Worm (Caenorhabditis elegans) whole organism, young adult: ENCODE data around the gene srd-3.

Source experiments
- D2030.7 ChIP-seq: fragments of 200-800 bp; sonication (Bioruptor generic); IDR thresholded peaks from 2 replicates; pipeline ENCODE4 v1.3.6; 2022; ENCODE audit warnings: missing genetic modification reagents, missing genetic modification characterization, missing compliant biosample characterization
- F10E7.11 ChIP-seq: sonication (generic microtip); optimal IDR thresholded peaks from 2 replicates; lab custom pipeline; 2017; ENCODE audit warnings: mild to moderate bottlenecking, missing genetic modification characterization, moderate library complexity, missing compliant biosample characterization
- F33H1.4 ChIP-seq: fragments of 200-800 bp; sonication (Bioruptor generic); IDR thresholded peaks from 2 replicates; pipeline ENCODE4 v1.3.6; 2022; ENCODE audit warnings: missing genetic modification reagents, missing genetic modification characterization, missing compliant biosample characterization
- T07F8.4 ChIP-seq: sonication (generic microtip); optimal IDR thresholded peaks from 2 replicates; lab custom pipeline; 2016; ENCODE audit warnings: mild to moderate bottlenecking, missing genetic modification characterization, moderate library complexity, missing compliant biosample characterization
- Y53G8AR.9 ChIP-seq: fragments of 200-800 bp; sonication (Bioruptor generic); conservative IDR thresholded peaks from 2 replicates; pipeline ENCODE4 v1.3.6; 2022; ENCODE audit warnings: missing genetic modification reagents, missing genetic modification characterization, missing compliant biosample characterization
- Y79H2A.3 ChIP-seq: fragments of 200-800 bp; sonication (Bioruptor generic); conservative IDR thresholded peaks from 2 replicates; pipeline ENCODE4 v1.3.6; 2022; ENCODE audit warnings: missing genetic modification reagents, missing genetic modification characterization, missing compliant biosample characterization
- atf-7 ChIP-seq: sonication (generic microtip); optimal IDR thresholded peaks from 2 replicates; lab custom pipeline; 2017; ENCODE audit warnings: mild to moderate bottlenecking, missing genetic modification characterization, missing compliant biosample characterization
- athp-1 ChIP-seq: sonication (generic microtip); optimal IDR thresholded peaks from 2 replicates; lab custom pipeline; 2017; ENCODE audit warnings: mild to moderate bottlenecking, missing genetic modification characterization, missing compliant biosample characterization
- cebp-1 ChIP-seq, 2 experiments: fragments of 200-800 bp in 1 of 2; sonication (Bioruptor generic) in 1 of 2; sonication (generic microtip) in 1 of 2; IDR thresholded peaks in 1 of 2; optimal IDR thresholded peaks in 1 of 2; 2 replicates each; pipeline versions ENCODE4 v1.3.6 to Lab custom; 2017 to 2022; ENCODE audit warnings: missing compliant biosample characterization in 2 of 2, missing genetic modification characterization in 2 of 2, mild to moderate bottlenecking in 1 of 2, missing genetic modification reagents in 1 of 2, moderate library complexity in 1 of 2
- ceh-100 ChIP-seq: fragments of 200-800 bp; sonication (Bioruptor generic); IDR thresholded peaks from 2 replicates; pipeline ENCODE4 v1.3.6; 2022; ENCODE audit warnings: missing genetic modification reagents, missing genetic modification characterization, missing compliant biosample characterization
- ceh-91 ChIP-seq: fragments of 200-800 bp; sonication (Bioruptor generic); IDR thresholded peaks from 2 replicates; pipeline ENCODE4 v1.3.6; 2022; ENCODE audit warnings: missing genetic modification reagents, missing genetic modification characterization, missing compliant biosample characterization
- efl-1 ChIP-seq: fragments of 150-350 bp; optimal IDR thresholded peaks from 2 replicates; lab custom pipeline; 2014; ENCODE audit warnings: missing biosample characterization, missing genetic modification reagents, missing genetic modification characterization
- egl-44 ChIP-seq: fragments of 200-800 bp; sonication (Bioruptor generic); IDR thresholded peaks from 2 replicates; pipeline ENCODE4 v1.3.6; 2022; ENCODE audit warnings: missing genetic modification reagents, missing genetic modification characterization, missing compliant biosample characterization
- egrh-3 ChIP-seq: fragments of 200-800 bp; sonication (Bioruptor generic); IDR thresholded peaks from 2 replicates; pipeline ENCODE4 v1.3.6; 2022; ENCODE audit warnings: missing genetic modification reagents, missing genetic modification characterization, missing compliant biosample characterization
- hrde-1 ChIP-seq: sonication (generic microtip); optimal IDR thresholded peaks from 2 replicates; lab custom pipeline; 2016; ENCODE audit warnings: missing genetic modification characterization, mild to moderate bottlenecking, missing compliant biosample characterization, moderate library complexity, missing genotype, missing genetic modification reagents, borderline replicate concordance
- let-526 ChIP-seq: fragments of 200-800 bp; sonication (Bioruptor generic); IDR thresholded peaks from 2 replicates; pipeline ENCODE4 v1.3.6; 2022; ENCODE audit warnings: missing genetic modification reagents, missing genetic modification characterization, missing compliant biosample characterization
- lin-54 ChIP-seq: fragments of 200-800 bp; sonication (Bioruptor generic); optimal IDR thresholded peaks from 2 replicates; lab custom pipeline; 2018; ENCODE audit warnings: mild to moderate bottlenecking, missing genetic modification characterization, missing compliant biosample characterization
- madf-10 ChIP-seq: sonication (generic microtip); optimal IDR thresholded peaks from 2 replicates; lab custom pipeline; 2016; ENCODE audit warnings: mild to moderate bottlenecking, missing genetic modification characterization, missing compliant biosample characterization
- mcd-1 ChIP-seq: fragments of 200-800 bp; sonication (Bioruptor generic); IDR thresholded peaks from 2 replicates; pipeline ENCODE4 v1.3.6; 2022; ENCODE audit warnings: missing genetic modification reagents, missing genetic modification characterization, missing compliant biosample characterization
- mes-4 ChIP-seq: sonication (generic microtip); optimal IDR thresholded peaks from 2 replicates; lab custom pipeline; 2016; ENCODE audit warnings: missing genotype, missing genetic modification characterization, missing compliant biosample characterization
- nhr-179 ChIP-seq: sonication (generic microtip); optimal IDR thresholded peaks from 2 replicates; lab custom pipeline; 2016; ENCODE audit warnings: mild to moderate bottlenecking, missing genetic modification characterization, missing compliant biosample characterization
- nhr-27 ChIP-seq: fragments of 200-800 bp; sonication (Bioruptor generic); optimal IDR thresholded peaks from 2 replicates; lab custom pipeline; 2018; ENCODE audit warnings: mild to moderate bottlenecking, missing genetic modification characterization, moderate library complexity, missing compliant biosample characterization
- rpc-1 ChIP-seq, 2 experiments: fragments of 150-350 bp in 1 of 2; sonication (generic microtip) in 1 of 2; optimal IDR thresholded peaks; 2 replicates each; lab custom pipeline; 2014 to 2018; ENCODE audit warnings: missing biosample characterization in 1 of 2, missing genetic modification characterization in 1 of 2, missing genetic modification reagents in 1 of 2, missing genotype in 1 of 2
- snpc-1.1 ChIP-seq: sonication (generic microtip); optimal IDR thresholded peaks from 2 replicates; lab custom pipeline; 2017; ENCODE audit warnings: missing genetic modification characterization, mild to moderate bottlenecking, missing compliant biosample characterization, antibody characterized with exemption, moderate library complexity, missing genotype, missing genetic modification reagents; ENCODE audit not compliant: insufficient read depth
- snpc-4 ChIP-seq, 5 experiments: fragments of 150-350 bp in 1 of 5; sonication (generic microtip) in 4 of 5; optimal IDR thresholded peaks; 2 replicates each; lab custom pipeline; 2014 to 2018; ENCODE audit warnings: missing genetic modification characterization in 5 of 5, missing biosample characterization in 3 of 5, antibody characterized with exemption in 2 of 5, mild to moderate bottlenecking in 2 of 5, missing compliant biosample characterization in 2 of 5, missing genotype in 2 of 5, moderate library complexity in 2 of 5, missing genetic modification reagents in 1 of 5
- somi-1 ChIP-seq: fragments of 200-800 bp; sonication (Bioruptor generic); optimal IDR thresholded peaks from 2 replicates; lab custom pipeline; 2018; ENCODE audit warnings: mild to moderate bottlenecking, missing genetic modification characterization, missing compliant biosample characterization
- sptf-2 ChIP-seq: fragments of 200-800 bp; sonication (Bioruptor generic); optimal IDR thresholded peaks from 2 replicates; lab custom pipeline; 2018; ENCODE audit warnings: mild to moderate bottlenecking, missing genetic modification characterization, missing compliant biosample characterization
- tbp1 ChIP-seq: fragments of 200-800 bp; sonication (Bioruptor generic); optimal IDR thresholded peaks from 2 replicates; lab custom pipeline; 2018; ENCODE audit warnings: mild to moderate bottlenecking, missing genetic modification characterization, missing compliant biosample characterization
- tlf-1 ChIP-seq: fragments of 200-800 bp; sonication (Bioruptor generic); optimal IDR thresholded peaks from 2 replicates; lab custom pipeline; 2018; ENCODE audit warnings: mild to moderate bottlenecking, missing genetic modification characterization, missing compliant biosample characterization
- xnd-1 ChIP-seq: sonication (generic microtip); optimal IDR thresholded peaks from 2 replicates; lab custom pipeline; 2016; ENCODE audit warnings: missing genotype, missing genetic modification reagents, missing genetic modification characterization, missing compliant biosample characterization
- zfh-2 ChIP-seq: fragments of 200-800 bp; sonication (Bioruptor generic); conservative IDR thresholded peaks from 2 replicates; pipeline ENCODE4 v1.3.6; 2022; ENCODE audit warnings: missing genetic modification reagents, missing genetic modification characterization, missing compliant biosample characterization
- ztf-22 ChIP-seq: fragments of 200-800 bp; sonication (Bioruptor generic); optimal IDR thresholded peaks from 2 replicates; lab custom pipeline; 2018; ENCODE audit warnings: mild to moderate bottlenecking, missing genetic modification characterization, moderate library complexity, missing compliant biosample characterization

srd-3 gene

ce11 chrII:133548-134275, 4.9 kb upstream of the srd-3 start, which contains the start of gene cwn-1:
cwn-1 (minus strand) TSS chrII:133598.
- TF ChIP-seq ztf-22 (GFP tag; lab: Kevin White, UChicago) (no peak), Y79H2A.3 (GFP tag; lab: Robert Waterston, UW) (no peak)

- TF ChIP-seq F10E7.11 (tag; lab: Kevin White, UChicago) (no peak), somi-1 (GFP tag; lab: Kevin White, UChicago) (no peak), sptf-2 (GFP tag; lab: Kevin White, UChicago) (no peak), let-526 (GFP tag; lab: Robert Waterston, UW) (no peak), snpc-1.1 (no peak), ceh-100 (GFP tag; lab: Robert Waterston, UW) (no peak), athp-1 (tag; lab: Kevin White, UChicago) (no peak), atf-7 (tag; lab: Kevin White, UChicago) (no peak), tlf-1 (GFP tag; lab: Kevin White, UChicago) (no peak), efl-1 (GFP tag; lab: Kevin White, UChicago) (no peak), nhr-27 (tag; lab: Kevin White, UChicago) (no peak), F33H1.4 (no peak), T07F8.4 (tag; lab: Kevin White, UChicago) (no peak)
Observed at ce11 chrII:129770-130169, 941 bp upstream of the srd-3 start.

DNA sequence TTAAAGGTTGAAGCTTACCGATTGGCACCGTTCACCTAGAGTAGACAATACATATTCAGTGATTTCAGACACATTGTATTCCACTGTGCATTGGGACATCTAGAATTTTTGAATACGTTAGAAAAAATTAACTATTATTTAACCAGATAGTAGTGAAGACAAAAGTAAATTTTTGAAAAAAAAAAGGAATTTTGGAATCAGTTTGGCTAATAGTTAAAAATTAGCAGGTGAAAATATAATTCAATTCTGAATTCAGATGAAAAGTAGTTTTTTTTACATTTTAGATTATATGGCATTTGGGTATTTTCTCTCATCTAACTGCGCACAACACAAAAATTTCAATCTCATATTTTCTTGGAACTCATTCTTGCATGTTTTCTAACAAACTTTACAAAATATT, 3.9 kb downstream of the srd-3 start, which contains the start of gene nmur-2:
TSS of gene nmur-2 (minus strand) at position 101 of the 400 bp plus-strand sequence.
- TF ChIP-seq hrde-1 (tag; lab: Kevin White, UChicago) (no peak), cebp-1 (GFP tag; IDR thresholded peaks at IDR 0.05; lab: Robert Waterston, UW) (no peak), cebp-1 (tag; optimal IDR thresholded peaks at IDR 0.05; lab: Kevin White, UChicago) (no peak), nhr-179 (tag; lab: Kevin White, UChicago) (no peak), mcd-1 (no peak), tbp1 (GFP tag; lab: Kevin White, UChicago) (no peak), xnd-1 (tag; lab: Kevin White, UChicago) (no peak), zfh-2 (GFP tag; lab: Robert Waterston, UW) (no peak), egrh-3 (GFP tag; lab: Robert Waterston, UW) (no peak), Y53G8AR.9 (GFP tag; lab: Robert Waterston, UW) (no peak), lin-54 (GFP tag; lab: Kevin White, UChicago) (no peak), snpc-4 (GFP tag; optimal IDR thresholded peaks at IDR 0.05; lab: Kevin White, UChicago) (no peak), snpc-4 (tag; optimal IDR thresholded peaks at IDR 0.05; lab: Kevin White, UChicago) (no peak), mes-4 (tag; lab: Kevin White, UChicago) (no peak), rpc-1 (optimal IDR thresholded peaks at IDR 0.05; lab: Kevin White, UChicago) (no peak), rpc-1 (tag; optimal IDR thresholded peaks at IDR 0.05; lab: Kevin White, UChicago) (no peak), ceh-91 (GFP tag; lab: Robert Waterston, UW) (no peak), D2030.7 (GFP tag; lab: Robert Waterston, UW) (no peak), F10E7.11 (tag; lab: Kevin White, UChicago) (no peak), madf-10 (no peak), egl-44 (GFP tag; lab: Robert Waterston, UW) (no peak)
